Worm (Caenorhabditis elegans) whole organism, L2 larva: Measurements from ENCODE around the gene str-43.
"Not testable (repeated sequence)": the region's sequence is repeated elsewhere in the genome, so short reads cannot be mapped to it uniquely, and the experiment has no call there.

Experiments
- C34F6.9 ChIP-seq: fragments of 150-350 bp; optimal IDR thresholded peaks from 2 replicates; lab custom pipeline; 2014; ENCODE audit warnings: missing biosample characterization, missing genetic modification characterization
- F13H6.1 ChIP-seq: sonication (generic microtip); optimal IDR thresholded peaks from 2 replicates; lab custom pipeline; 2016; ENCODE audit warnings: missing genetic modification characterization, missing compliant biosample characterization
- R02D3.7 ChIP-seq: fragments of 150-350 bp; optimal IDR thresholded peaks from 2 replicates; lab custom pipeline; 2014; ENCODE audit warnings: missing biosample characterization, missing genetic modification characterization
- Y55F3AM.14 ChIP-seq: fragments of 200-800 bp; sonication (Bioruptor generic); optimal IDR thresholded peaks from 2 replicates; lab custom pipeline; 2018; ENCODE audit warnings: mild to moderate bottlenecking, missing genetic modification characterization, missing compliant biosample characterization
- ZK546.5 ChIP-seq: sonication (generic microtip); optimal IDR thresholded peaks from 2 replicates; lab custom pipeline; 2017; ENCODE audit warnings: missing biosample characterization, missing genetic modification characterization
- alr-1 ChIP-seq: fragments of 150-350 bp; optimal IDR thresholded peaks from 2 replicates; lab custom pipeline; 2014; ENCODE audit warnings: missing biosample characterization, missing genetic modification characterization
- ama-1 ChIP-seq: fragments of 150-350 bp; optimal IDR thresholded peaks from 2 replicates; lab custom pipeline; 2018; ENCODE audit warnings: inconsistent platforms
- blmp-1 ChIP-seq: sonication (generic microtip); optimal IDR thresholded peaks from 2 replicates; lab custom pipeline; 2017; ENCODE audit warnings: missing genetic modification characterization, mild to moderate bottlenecking, missing compliant biosample characterization, antibody characterized with exemption, moderate library complexity; ENCODE audit not compliant: insufficient read depth
- ceh-16 ChIP-seq: fragments of 150-350 bp; optimal IDR thresholded peaks from 2 replicates; lab custom pipeline; 2014; ENCODE audit warnings: missing biosample characterization, missing genetic modification characterization
- dmd-4 ChIP-seq: sonication (generic microtip); optimal IDR thresholded peaks from 2 replicates; lab custom pipeline; 2017; ENCODE audit warnings: missing biosample characterization, missing genetic modification characterization
- egl-27 ChIP-seq: sonication (generic microtip); optimal IDR thresholded peaks from 3 replicates; lab custom pipeline; 2017; ENCODE audit warnings: missing biosample characterization, missing genetic modification reagents, missing genetic modification characterization
- elt-1 ChIP-seq: fragments of 150-350 bp; optimal IDR thresholded peaks from 2 replicates; lab custom pipeline; 2014; ENCODE audit warnings: missing biosample characterization, missing genetic modification characterization
- elt-3 ChIP-seq: sonication (generic microtip); optimal IDR thresholded peaks from 2 replicates; lab custom pipeline; 2017; ENCODE audit warnings: missing biosample characterization, missing genetic modification characterization
- lin-11 ChIP-seq: fragments of 150-350 bp; sonication (generic microtip); optimal IDR thresholded peaks from 2 replicates; lab custom pipeline; 2014; ENCODE audit warnings: missing biosample characterization, missing genetic modification characterization, inconsistent platforms, mixed read lengths
- lin-13 ChIP-seq: fragments of 150-350 bp; optimal IDR thresholded peaks from 2 replicates; lab custom pipeline; 2014; ENCODE audit warnings: missing biosample characterization, missing genetic modification reagents, missing genetic modification characterization
- lin-39 ChIP-seq: fragments of 150-350 bp; optimal IDR thresholded peaks from 2 replicates; lab custom pipeline; 2014; ENCODE audit warnings: missing biosample characterization, missing genetic modification reagents, missing genetic modification characterization
- lsy-2 ChIP-seq, 2 experiments: fragments of 150-350 bp in 1 of 2; sonication (generic microtip) in 1 of 2; optimal IDR thresholded peaks; 2 replicates each; lab custom pipeline; 2014 to 2017; ENCODE audit warnings: missing biosample characterization in 2 of 2, missing genetic modification characterization in 2 of 2
- mab-5 ChIP-seq: fragments of 150-350 bp; optimal IDR thresholded peaks from 2 replicates; lab custom pipeline; 2014; ENCODE audit warnings: missing biosample characterization, missing genetic modification characterization
- mbf-1 ChIP-seq: sonication (generic microtip); optimal IDR thresholded peaks from 2 replicates; lab custom pipeline; 2017; ENCODE audit warnings: missing biosample characterization, missing genetic modification characterization
- nhr-10 ChIP-seq: sonication (generic microtip); optimal IDR thresholded peaks from 2 replicates; lab custom pipeline; 2017; ENCODE audit warnings: missing biosample characterization, missing genetic modification characterization
- nhr-12 ChIP-seq: fragments of 150-350 bp; optimal IDR thresholded peaks from 2 replicates; lab custom pipeline; 2014; ENCODE audit warnings: missing biosample characterization, missing genetic modification characterization
- nhr-129 ChIP-seq: fragments of 150-350 bp; optimal IDR thresholded peaks from 2 replicates; lab custom pipeline; 2014; ENCODE audit warnings: missing biosample characterization, missing genetic modification characterization
- nhr-21 ChIP-seq: fragments of 150-350 bp; optimal IDR thresholded peaks from 2 replicates; lab custom pipeline; 2014; ENCODE audit warnings: missing biosample characterization, missing genetic modification characterization
- nhr-23 ChIP-seq: fragments of 150-350 bp; optimal IDR thresholded peaks from 2 replicates; lab custom pipeline; 2014; ENCODE audit warnings: missing biosample characterization, missing genetic modification reagents, missing genetic modification characterization
- nhr-237 ChIP-seq: fragments of 150-350 bp; optimal IDR thresholded peaks from 2 replicates; lab custom pipeline; 2014; ENCODE audit warnings: missing biosample characterization, missing genetic modification characterization
- nhr-25 ChIP-seq: fragments of 150-350 bp; sonication (generic microtip); optimal IDR thresholded peaks from 3 replicates; lab custom pipeline; 2014; ENCODE audit warnings: missing biosample characterization, missing genetic modification characterization
- nhr-6 ChIP-seq: fragments of 150-350 bp; optimal IDR thresholded peaks from 2 replicates; lab custom pipeline; 2014; ENCODE audit warnings: missing biosample characterization, missing genetic modification characterization
- peb-1 ChIP-seq: fragments of 150-350 bp; optimal IDR thresholded peaks from 2 replicates; lab custom pipeline; 2014; ENCODE audit warnings: missing biosample characterization, missing genetic modification characterization
- sem-4 ChIP-seq: fragments of 150-350 bp; optimal IDR thresholded peaks from 2 replicates; lab custom pipeline; 2014; ENCODE audit warnings: missing biosample characterization, missing genetic modification reagents, missing genetic modification characterization
- sma-3 ChIP-seq: sonication (generic microtip); optimal IDR thresholded peaks from 2 replicates; lab custom pipeline; 2016; ENCODE audit warnings: missing genetic modification reagents, missing genetic modification characterization, missing compliant biosample characterization
- snpc-4 ChIP-seq: fragments of 150-350 bp; optimal IDR thresholded peaks from 2 replicates; lab custom pipeline; 2014; ENCODE audit warnings: missing biosample characterization, missing genetic modification characterization
- unc-39 ChIP-seq: fragments of 150-350 bp; optimal IDR thresholded peaks from 2 replicates; lab custom pipeline; 2014; ENCODE audit warnings: missing biosample characterization, missing genetic modification characterization
- unc-55 ChIP-seq: fragments of 150-350 bp; sonication (generic microtip); optimal IDR thresholded peaks from 3 replicates; lab custom pipeline; 2014; ENCODE audit warnings: missing biosample characterization, missing genetic modification reagents, missing genetic modification characterization
- zag-1 ChIP-seq: fragments of 150-350 bp; optimal IDR thresholded peaks from 2 replicates; lab custom pipeline; 2014; ENCODE audit warnings: missing biosample characterization, missing genetic modification characterization
- ztf-1 ChIP-seq: fragments of 200-800 bp; sonication (Bioruptor generic); conservative IDR thresholded peaks from 2 replicates; pipeline ENCODE4 v1.3.6; 2022; ENCODE audit warnings: missing genetic modification characterization, missing compliant biosample characterization
- ztf-11 ChIP-seq: sonication (generic microtip); optimal IDR thresholded peaks from 2 replicates; lab custom pipeline; 2017; ENCODE audit warnings: missing biosample characterization, missing genetic modification characterization
- ztf-4 ChIP-seq: fragments of 150-350 bp; optimal IDR thresholded peaks from 2 replicates; lab custom pipeline; 2014; ENCODE audit warnings: missing biosample characterization, missing genetic modification characterization

str-43 gene

ce11 chrV:15744366-15744765 is 7.6 kb downstream of the str-43 start, which contains the start of gene str-19:
TSS of gene str-19 (minus strand) at chrV:15744466.
- TF ChIP-seq nhr-12; lin-13 (GFP tag; lab: Kevin White, UChicago); Y55F3AM.14 (GFP tag; lab: Kevin White, UChicago): not testable (repeated sequence)

DNA sequence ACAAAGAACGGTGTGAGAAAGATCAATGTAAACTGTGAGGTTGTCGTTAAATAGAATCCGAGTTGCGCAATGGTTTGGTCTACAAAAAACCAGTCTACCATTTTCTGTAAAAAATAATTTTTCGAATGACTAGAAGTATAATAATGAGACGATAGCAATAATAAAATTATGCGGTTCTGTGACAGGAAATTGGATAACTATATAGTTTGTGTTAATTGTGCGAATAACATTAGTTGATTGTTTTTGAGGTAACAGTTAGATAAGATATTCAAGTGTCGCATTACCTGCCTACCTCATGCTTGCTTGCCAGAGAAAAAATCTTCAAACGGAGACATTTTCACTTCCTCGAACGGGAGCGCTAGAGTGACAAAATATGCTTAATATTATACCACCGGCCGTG is 10.1 kb downstream of the str-43 start, which contains the start of gene str-18:
Gene str-18, minus strand, starts transcription at position 101 of the 400 bp plus-strand sequence.
- TF ChIP-seq egl-27 (tag; lab: Kevin White, UChicago) (no peak), nhr-23 (tag; lab: Kevin White, UChicago) (no peak), blmp-1 (no peak), Y55F3AM.14 (GFP tag; lab: Kevin White, UChicago) (no peak), nhr-129 (tag; lab: Kevin White, UChicago) (no peak)
- TF ChIP-seq, all 48 proteins: peak for 0

- TF ChIP-seq lin-11 (tag; lab: Kevin White, UChicago): no peak
- no peak for TF ChIP-seq ZK546.5
- TF ChIP-seq lsy-2 (tag; optimal IDR thresholded peaks at IDR 0.05; lab: Kevin White, UChicago): no peak
- no peak for TF ChIP-seq ztf-11 (tag; lab: Kevin White, UChicago)
- TF ChIP-seq lin-39 (tag; lab: Kevin White, UChicago): no peak
- no peak for TF ChIP-seq nhr-12
- TF ChIP-seq ceh-16: no peak
Observed at ce11 chrV:15735720-15736119, 16.2 kb downstream of the str-43 start, which contains the start of gene str-27. TSS of gene str-27 (minus strand) at chrV:15735820.

DNA sequence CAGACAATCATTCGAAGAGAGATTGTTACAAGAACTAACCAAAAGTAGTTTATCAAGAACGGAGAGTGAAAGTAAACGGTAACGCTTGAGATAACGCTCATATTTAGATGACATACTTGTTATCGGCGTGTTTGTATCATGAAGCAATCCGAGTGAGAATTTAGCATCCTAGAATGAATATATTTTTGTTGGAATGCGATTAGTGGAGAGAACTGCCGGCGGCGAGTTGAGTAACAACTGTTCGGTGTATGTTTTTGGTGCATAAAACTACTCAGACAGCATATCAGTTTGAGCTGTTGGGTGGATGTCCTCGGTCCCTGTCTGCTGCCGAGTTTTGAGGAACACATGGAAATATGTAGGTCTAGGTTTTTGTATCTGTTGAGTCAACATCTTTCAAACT is 18.4 kb downstream of the str-43 start, which contains the start of gene T23D5.3:
Gene T23D5.3, minus strand, starts transcription at position 101 of the 400 bp plus-strand sequence.
- no peak for TF ChIP-seq C34F6.9 (tag; lab: Kevin White, UChicago)
- no peak for TF ChIP-seq sem-4
- no peak for TF ChIP-seq peb-1
- no peak for TF ChIP-seq dmd-4 (tag; lab: Kevin White, UChicago)
- TF ChIP-seq F13H6.1: no peak
- no peak for TF ChIP-seq nhr-237 (tag; lab: Kevin White, UChicago)
- no peak for TF ChIP-seq ztf-4 (tag; lab: Kevin White, UChicago)

- no peak for TF ChIP-seq unc-39
- no peak for TF ChIP-seq snpc-4 (tag; lab: Kevin White, UChicago)
- no peak for TF ChIP-seq nhr-10
- no peak for TF ChIP-seq zag-1
- TF ChIP-seq nhr-12: no peak
- TF ChIP-seq nhr-21 (tag; lab: Kevin White, UChicago): no peak
- no peak for TF ChIP-seq sem-4
- no peak for TF ChIP-seq unc-55
- no peak for TF ChIP-seq ztf-1 (GFP tag; lab: Robert Waterston, UW)
- no peak for TF ChIP-seq lin-13 (GFP tag; lab: Kevin White, UChicago)
- TF ChIP-seq sma-3 (GFP tag; lab: Kevin White, UChicago): no peak
- no peak for TF ChIP-seq nhr-25 (tag; lab: Kevin White, UChicago)
Observed at ce11 chrV:15733020-15733419, 18.9 kb downstream of the str-43 start.

ce11 chrV:15732209-15732608 is 19.7 kb downstream of the str-43 start, which contains the start of gene str-38:
TSS of gene str-38 (minus strand) at chrV:15732309.
- TF ChIP-seq unc-39 (no peak), sma-3 (GFP tag; lab: Kevin White, UChicago) (no peak), lin-39 (tag; lab: Kevin White, UChicago) (no peak), mbf-1 (tag; lab: Kevin White, UChicago) (no peak), nhr-12 (no peak), R02D3.7 (tag; lab: Kevin White, UChicago) (no peak), alr-1 (tag; lab: Kevin White, UChicago) (no peak)

ce11 chrV:15730459-15730858 is 21.5 kb downstream of the str-43 start, which contains the start of gene Y6E2A.10:
TSS of gene Y6E2A.10 (minus strand) at chrV:15730559.
- no peak for TF ChIP-seq mab-5 (tag; lab: Kevin White, UChicago)
- no peak for TF ChIP-seq lin-11 (tag; lab: Kevin White, UChicago)
- no peak for TF ChIP-seq sem-4
- no peak for TF ChIP-seq alr-1 (tag; lab: Kevin White, UChicago)
- TF ChIP-seq elt-3 (tag; lab: Kevin White, UChicago): no peak
- no peak for TF ChIP-seq unc-55
- no peak for TF ChIP-seq ama-1 (lab: Kevin White, UChicago)
- TF ChIP-seq blmp-1: no peak
- no peak for TF ChIP-seq snpc-4 (tag; lab: Kevin White, UChicago)
- TF ChIP-seq nhr-6: no peak
- no peak for TF ChIP-seq ZK546.5
- no peak for TF ChIP-seq elt-1 (tag; lab: Kevin White, UChicago)
- no peak for TF ChIP-seq nhr-25 (tag; lab: Kevin White, UChicago)
